Worm (Caenorhabditis elegans) whole organism, late embryonic: ENCODE results near the gene F21H7.3.

Experiments
- C08G9.2 ChIP-seq: sonication (generic microtip); optimal IDR thresholded peaks from 2 replicates; lab custom pipeline; 2016; ENCODE audit warnings: mild to moderate bottlenecking, missing genetic modification characterization, moderate library complexity, missing compliant biosample characterization
- F13H6.1 ChIP-seq: sonication (generic microtip); optimal IDR thresholded peaks from 2 replicates; lab custom pipeline; 2016; ENCODE audit warnings: missing genetic modification characterization, missing compliant biosample characterization
- T23F11.4 ChIP-seq: fragments of 200-800 bp; sonication (Bioruptor generic); optimal IDR thresholded peaks from 2 replicates; lab custom pipeline; 2018; ENCODE audit warnings: mild to moderate bottlenecking, missing genetic modification characterization, missing compliant biosample characterization
- ama-1 ChIP-seq: fragments of 150-350 bp; optimal IDR thresholded peaks from 2 replicates; lab custom pipeline; 2014
- ceh-14 ChIP-seq: sonication (generic microtip); optimal IDR thresholded peaks from 2 replicates; lab custom pipeline; 2016; ENCODE audit warnings: missing genotype, missing genetic modification characterization, missing compliant biosample characterization
- ceh-18 ChIP-seq: sonication (generic microtip); optimal IDR thresholded peaks from 2 replicates; lab custom pipeline; 2016; ENCODE audit warnings: missing genetic modification characterization, missing compliant biosample characterization
- ceh-19 ChIP-seq: fragments of 200-800 bp; sonication (Bioruptor generic); optimal IDR thresholded peaks from 2 replicates; lab custom pipeline; 2018; ENCODE audit warnings: mild to moderate bottlenecking, missing genetic modification characterization, missing compliant biosample characterization
- ceh-2 ChIP-seq: sonication (generic microtip); optimal IDR thresholded peaks from 2 replicates; lab custom pipeline; 2016; ENCODE audit warnings: missing genotype, missing genetic modification characterization, missing compliant biosample characterization
- ceh-30 ChIP-seq: fragments of 150-350 bp; optimal IDR thresholded peaks from 2 replicates; lab custom pipeline; 2014; ENCODE audit warnings: missing biosample characterization, missing genetic modification characterization
- ceh-31 ChIP-seq: sonication (generic microtip); optimal IDR thresholded peaks from 2 replicates; lab custom pipeline; 2016; ENCODE audit warnings: missing genetic modification characterization, missing compliant biosample characterization
- ceh-45 ChIP-seq: fragments of 200-800 bp; sonication (Bioruptor generic); IDR thresholded peaks from 2 replicates; pipeline ENCODE4 v1.3.6; 2022; ENCODE audit warnings: missing genetic modification reagents, missing genetic modification characterization, missing compliant biosample characterization
- ceh-48 ChIP-seq: sonication (generic microtip); optimal IDR thresholded peaks from 2 replicates; lab custom pipeline; 2016; ENCODE audit warnings: missing genetic modification characterization, inconsistent platforms, missing compliant biosample characterization
- ceh-9 ChIP-seq: sonication (generic microtip); optimal IDR thresholded peaks from 2 replicates; lab custom pipeline; 2016; ENCODE audit warnings: mild to moderate bottlenecking, missing genetic modification characterization, inconsistent platforms, missing compliant biosample characterization
- elt-2 ChIP-seq: sonication (generic microtip); optimal IDR thresholded peaks from 2 replicates; lab custom pipeline; 2016; ENCODE audit warnings: missing genetic modification reagents, missing genetic modification characterization, missing compliant biosample characterization
- elt-4 ChIP-seq: sonication (generic microtip); optimal IDR thresholded peaks from 2 replicates; lab custom pipeline; 2016; ENCODE audit warnings: missing genetic modification characterization, missing compliant biosample characterization
- ets-4 ChIP-seq: sonication (generic microtip); optimal IDR thresholded peaks from 2 replicates; lab custom pipeline; 2016; ENCODE audit warnings: missing genetic modification characterization, missing compliant biosample characterization
- eyg-1 ChIP-seq: sonication (generic microtip); optimal IDR thresholded peaks from 2 replicates; lab custom pipeline; 2016; ENCODE audit warnings: missing genotype, missing genetic modification characterization, missing compliant biosample characterization
- fkh-10 ChIP-seq: fragments of 150-350 bp; optimal IDR thresholded peaks from 2 replicates; lab custom pipeline; 2014; ENCODE audit warnings: missing biosample characterization, missing genetic modification reagents, missing genetic modification characterization
- hlh-13 ChIP-seq: fragments of 200-800 bp; sonication (Bioruptor generic); optimal IDR thresholded peaks from 2 replicates; lab custom pipeline; 2018; ENCODE audit warnings: mild to moderate bottlenecking, missing genetic modification characterization, missing compliant biosample characterization
- hlh-15 ChIP-seq: sonication (generic microtip); optimal IDR thresholded peaks from 2 replicates; lab custom pipeline; 2016; ENCODE audit warnings: missing genetic modification characterization, missing compliant biosample characterization
- hlh-30 ChIP-seq: sonication (generic microtip); optimal IDR thresholded peaks from 2 replicates; lab custom pipeline; 2017; ENCODE audit warnings: antibody characterized with exemption, missing genetic modification characterization, missing compliant biosample characterization; ENCODE audit not compliant: insufficient read depth
- hlh-6 ChIP-seq: sonication (generic microtip); optimal IDR thresholded peaks from 2 replicates; lab custom pipeline; 2016; ENCODE audit warnings: missing genotype, missing genetic modification characterization, missing compliant biosample characterization
- hlh-8 ChIP-seq: sonication (generic microtip); optimal IDR thresholded peaks from 2 replicates; lab custom pipeline; 2016; ENCODE audit warnings: missing genotype, missing genetic modification characterization, missing compliant biosample characterization
- lim-6 ChIP-seq: sonication (generic microtip); optimal IDR thresholded peaks from 2 replicates; lab custom pipeline; 2016; ENCODE audit warnings: missing genetic modification characterization, missing compliant biosample characterization
- lin-11 ChIP-seq: fragments of 200-800 bp; sonication (Bioruptor generic); optimal IDR thresholded peaks from 2 replicates; lab custom pipeline; 2018; ENCODE audit warnings: mild to moderate bottlenecking, missing genetic modification characterization, missing compliant biosample characterization
- madf-2 ChIP-seq: sonication (generic microtip); optimal IDR thresholded peaks from 2 replicates; lab custom pipeline; 2017; ENCODE audit warnings: missing genetic modification characterization, missing compliant biosample characterization
- nfya-1 ChIP-seq: sonication (generic microtip); optimal IDR thresholded peaks from 2 replicates; lab custom pipeline; 2017; ENCODE audit warnings: missing genetic modification characterization, mild to moderate bottlenecking, missing compliant biosample characterization, antibody characterized with exemption, moderate library complexity
- nhr-11 ChIP-seq: fragments of 150-350 bp; optimal IDR thresholded peaks from 2 replicates; lab custom pipeline; 2014; ENCODE audit warnings: missing biosample characterization, missing genetic modification characterization
- npax-4 ChIP-seq: sonication (generic microtip); optimal IDR thresholded peaks from 2 replicates; lab custom pipeline; 2016; ENCODE audit warnings: missing genetic modification characterization, missing compliant biosample characterization
- odd-2 ChIP-seq: sonication (generic microtip); optimal IDR thresholded peaks from 2 replicates; lab custom pipeline; 2017; ENCODE audit warnings: antibody characterized with exemption, mild to moderate bottlenecking, missing genetic modification characterization, missing compliant biosample characterization
- pha-4 ChIP-seq: fragments of 150-350 bp; optimal IDR thresholded peaks from 2 replicates; lab custom pipeline; 2018; ENCODE audit warnings: missing biosample characterization, missing genetic modification reagents, missing genetic modification characterization
- pros-1 ChIP-seq: fragments of 150-350 bp; optimal IDR thresholded peaks from 2 replicates; lab custom pipeline; 2014; ENCODE audit warnings: missing biosample characterization, missing genetic modification reagents, missing genetic modification characterization
- ref-2 ChIP-seq: sonication (generic microtip); optimal IDR thresholded peaks from 2 replicates; lab custom pipeline; 2016; ENCODE audit warnings: missing genetic modification characterization, missing compliant biosample characterization
- sdc-2 ChIP-seq: sonication (generic microtip); optimal IDR thresholded peaks from 2 replicates; lab custom pipeline; 2016; ENCODE audit warnings: missing genotype, missing genetic modification characterization, missing compliant biosample characterization
- tbx-2 ChIP-seq: sonication (generic microtip); optimal IDR thresholded peaks from 2 replicates; lab custom pipeline; 2016; ENCODE audit warnings: missing genetic modification characterization, missing compliant biosample characterization
- unc-42 ChIP-seq: sonication (generic microtip); optimal IDR thresholded peaks from 2 replicates; lab custom pipeline; 2016; ENCODE audit warnings: missing genotype, missing genetic modification characterization, missing compliant biosample characterization
- unc-55 ChIP-seq: sonication (generic microtip); optimal IDR thresholded peaks from 2 replicates; lab custom pipeline; 2017; ENCODE audit warnings: missing biosample characterization, missing genetic modification reagents, missing genetic modification characterization
- ztf-16 ChIP-seq: sonication (generic microtip); optimal IDR thresholded peaks from 2 replicates; lab custom pipeline; 2017; ENCODE audit warnings: missing genetic modification characterization, missing compliant biosample characterization

F21H7.3 gene

DNA sequence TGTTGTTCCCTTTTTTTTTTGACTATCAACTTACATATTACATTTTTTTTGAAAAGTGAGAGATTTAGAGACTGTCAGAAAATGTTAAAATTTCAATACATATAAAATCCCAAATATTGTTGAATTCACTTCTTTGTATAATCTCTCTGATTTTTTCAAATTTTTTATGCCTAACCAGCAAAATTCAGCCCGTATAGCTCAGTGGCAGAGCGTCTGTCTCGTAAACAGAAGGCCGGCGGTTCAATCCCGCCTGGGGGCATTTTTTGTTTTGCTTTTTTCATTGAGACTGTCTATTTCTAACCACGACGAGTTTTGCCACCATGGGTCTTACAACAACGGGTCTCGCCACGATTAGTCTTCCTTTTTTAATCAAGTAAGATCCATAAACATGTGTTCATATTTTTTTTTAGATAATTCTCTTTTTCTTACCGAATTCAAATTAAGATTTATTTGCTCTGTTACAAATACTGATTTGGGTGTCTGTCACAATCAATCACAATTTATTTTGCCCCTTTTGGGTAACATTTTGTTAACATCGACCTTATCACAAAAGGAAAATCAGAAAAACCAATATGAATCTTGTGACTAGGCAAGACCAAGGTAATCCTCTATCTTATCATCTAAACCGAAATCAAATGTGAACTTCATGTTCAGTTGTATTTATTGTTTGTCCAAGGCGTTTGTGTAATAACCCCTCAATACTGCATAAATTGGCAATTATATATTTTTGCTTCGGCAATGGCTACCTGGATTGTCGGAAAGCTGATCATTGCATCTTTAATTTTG, 15.9 kb downstream of the F21H7.3 start, which contains the start of gene glc-1:
Gene glc-1 (plus strand): TSS at position 663 of the 786 bp plus-strand sequence.
- TF ChIP-seq ceh-45 (GFP tag; lab: Robert Waterston, UW), result no peak
- TF ChIP-seq ceh-19 (GFP tag; lab: Kevin White, UChicago), result no peak
- TF ChIP-seq ref-2, result no peak
- no peak for TF ChIP-seq ztf-16 (tag; lab: Kevin White, UChicago)
- TF ChIP-seq elt-2 (tag; lab: Kevin White, UChicago), result no peak
- no peak for TF ChIP-seq ceh-9 (tag; lab: Kevin White, UChicago)
- TF ChIP-seq ceh-48 (tag; lab: Kevin White, UChicago), result no peak
- no peak for TF ChIP-seq unc-42 (tag; lab: Kevin White, UChicago)
- no peak for TF ChIP-seq eyg-1 (tag; lab: Kevin White, UChicago)
- TF ChIP-seq madf-2 (tag; lab: Kevin White, UChicago), result no peak
- no peak for TF ChIP-seq hlh-30

DNA sequence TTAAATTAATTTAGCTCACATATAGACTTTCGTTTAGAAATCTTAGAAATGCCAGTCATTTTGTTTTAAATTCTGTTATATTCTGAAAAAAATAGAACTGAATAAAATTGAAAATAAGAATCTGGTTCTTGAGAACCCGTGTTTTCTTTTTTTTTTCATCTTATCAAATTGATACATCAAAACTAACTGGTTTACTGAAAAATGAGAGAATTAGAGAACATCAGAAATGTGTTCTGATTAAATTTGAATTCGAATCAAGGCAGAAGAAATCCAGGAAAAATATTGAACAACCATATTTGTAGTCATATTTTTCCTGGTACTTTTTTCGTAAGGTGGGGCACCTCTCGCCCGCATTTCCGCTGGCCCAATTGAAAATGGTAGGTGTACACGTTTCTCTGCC, 16.5 kb downstream of the F21H7.3 start, which contains the start of gene F11A5.15:
Gene F11A5.15 (minus strand): TSS at position 101 of the 400 bp plus-strand sequence.
- no peak for TF ChIP-seq hlh-6 (tag; lab: Kevin White, UChicago)
- no peak for TF ChIP-seq unc-42 (tag; lab: Kevin White, UChicago)
- no peak for TF ChIP-seq nhr-11 (tag; lab: Kevin White, UChicago)
- TF ChIP-seq pros-1, result no peak
- no peak for TF ChIP-seq sdc-2 (tag; lab: Kevin White, UChicago)
- no peak for TF ChIP-seq pha-4 (tag; lab: Kevin White, UChicago)
- TF ChIP-seq T23F11.4, result no peak
- no peak for TF ChIP-seq elt-4
- TF ChIP-seq ceh-2, result no peak
- TF ChIP-seq lim-6 (tag; lab: Kevin White, UChicago), result no peak
- TF ChIP-seq odd-2, result no peak
- no peak for TF ChIP-seq ceh-45 (GFP tag; lab: Robert Waterston, UW)
- TF ChIP-seq ceh-9 (tag; lab: Kevin White, UChicago), result no peak
- TF ChIP-seq hlh-30, result no peak
- no peak for TF ChIP-seq F13H6.1
- no peak for TF ChIP-seq hlh-15 (tag; lab: Kevin White, UChicago)
- no peak for TF ChIP-seq ceh-31 (tag; lab: Kevin White, UChicago)
- TF ChIP-seq lin-11 (tag; lab: Kevin White, UChicago), result no peak
- no peak for TF ChIP-seq tbx-2 (tag; lab: Kevin White, UChicago)
- no peak for TF ChIP-seq C08G9.2 (tag; lab: Kevin White, UChicago)

DNA sequence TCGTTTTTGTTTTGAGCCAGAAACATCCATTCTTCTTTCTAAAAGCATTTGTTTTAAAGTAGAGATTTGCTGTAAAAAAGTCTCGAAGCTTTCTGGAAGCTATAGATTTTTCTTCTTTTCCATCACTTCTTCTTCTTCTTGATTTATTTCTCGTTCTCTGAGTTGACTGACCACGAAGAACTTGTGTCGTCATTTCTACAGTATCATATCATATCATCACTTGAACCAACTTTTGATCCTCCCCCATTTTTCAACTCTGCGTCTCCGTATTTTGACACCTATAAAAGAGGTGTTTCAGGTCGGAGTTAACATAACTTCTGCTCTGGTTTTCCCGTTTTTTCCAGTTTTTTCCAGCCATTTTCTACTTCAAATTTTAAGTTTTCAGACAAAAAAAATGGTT, 20.5 kb downstream of the F21H7.3 start, which contains the start of gene F11A5.9:
Gene F11A5.9 (plus strand): TSS at position 386 of the 400 bp plus-strand sequence.
- TF ChIP-seq ceh-14 (tag; lab: Kevin White, UChicago) (no peak), hlh-8 (tag; lab: Kevin White, UChicago) (no peak), fkh-10 (GFP tag; lab: Kevin White, UChicago) (no peak), nfya-1 (no peak), ets-4 (tag; lab: Kevin White, UChicago) (no peak), ama-1 (lab: Kevin White, UChicago) (no peak), F13H6.1 (no peak), ceh-18 (tag; lab: Kevin White, UChicago) (no peak), elt-2 (tag; lab: Kevin White, UChicago) (no peak), ztf-16 (tag; lab: Kevin White, UChicago) (no peak), unc-55 (GFP tag; lab: Kevin White, UChicago) (no peak), hlh-13 (no peak), C08G9.2 (tag; lab: Kevin White, UChicago) (no peak), npax-4 (tag; lab: Kevin White, UChicago) (no peak), ceh-2 (no peak), ceh-30 (tag; lab: Kevin White, UChicago) (no peak)
